Fruit fly (Drosophila melanogaster): ENCODE measurements around the gene CG5783.

The CG5783 gene

DNA sequence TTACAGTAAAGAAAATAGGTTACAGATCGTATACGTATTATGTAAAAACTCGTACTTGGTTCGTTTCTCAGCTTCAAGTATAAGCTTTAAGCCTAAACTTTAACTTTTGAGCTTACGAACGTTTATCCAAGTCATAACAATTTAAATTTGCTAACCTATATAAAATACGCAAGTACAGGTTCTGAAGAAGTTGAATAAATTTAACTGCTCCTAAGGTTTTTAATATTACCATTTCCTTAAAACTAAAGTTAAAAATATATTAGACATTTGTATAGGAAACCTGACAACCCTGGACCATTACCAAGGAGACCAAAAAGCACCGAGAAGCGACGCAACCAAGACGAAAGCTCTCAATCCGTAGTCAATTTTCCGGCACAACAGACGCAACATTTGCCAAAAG lies 36.2 kb upstream of the CG5783 start, which contains the start of gene CG5758:
TSS of gene CG5758 (plus strand) at position 353 of the 400 bp plus-strand sequence.
- no peak for TF ChIP-seq CG15336 (GFP tag; IDR thresholded peaks at IDR 0.05)
- TF ChIP-seq CG34406 (GFP tag; optimal IDR thresholded peaks at IDR 0.05): no peak
- TF ChIP-seq esn (GFP tag; optimal IDR thresholded peaks at IDR 0.05): peak; percentile 50
- TF ChIP-seq net (GFP tag; optimal IDR thresholded peaks at IDR 0.05): peak; percentile 30
- peak; percentile 22 for TF ChIP-seq CG6792 (GFP tag; optimal IDR thresholded peaks at IDR 0.05)
- no peak for TF ChIP-seq CG11294 (GFP tag; IDR thresholded peaks at IDR 0.05)
- peak; percentile 25 for TF ChIP-seq vri (GFP tag; optimal IDR thresholded peaks at IDR 0.05)
- peak; percentile 1 for TF ChIP-seq CG8319 (GFP tag; optimal IDR thresholded peaks at IDR 0.05)
- no peak; the same call in 1 of the 2 replicates for TF ChIP-seq Gug (GFP tag; IDR thresholded peaks at IDR 0.05)
- no peak for TF ChIP-seq Lpt (GFP tag; optimal IDR thresholded peaks at IDR 0.05)
- TF ChIP-seq topi (GFP tag; optimal IDR thresholded peaks at IDR 0.05): peak; percentile 34
- no peak for TF ChIP-seq CG7368 (GFP tag; optimal IDR thresholded peaks at IDR 0.05)
- peak; percentile 31 for TF ChIP-seq Eip75B (GFP tag; optimal IDR thresholded peaks at IDR 0.05)
- no peak for TF ChIP-seq CG3032 (tag; optimal IDR thresholded peaks at IDR 0.05)
- no peak for TF ChIP-seq CG9139 (GFP tag; optimal IDR thresholded peaks at IDR 0.05)
- TF ChIP-seq lz (GFP tag; optimal IDR thresholded peaks at IDR 0.05): peak; percentile 29
- peak; percentile 47 for TF ChIP-seq CG3919 (GFP tag; optimal IDR thresholded peaks at IDR 0.05)
- peak; percentile 31 for TF ChIP-seq Hr39 (GFP tag; optimal IDR thresholded peaks at IDR 0.05)
- TF ChIP-seq CG31627 (GFP tag; optimal IDR thresholded peaks at IDR 0.05): peak; percentile 14
- no peak for TF ChIP-seq Hr38 (GFP tag; optimal IDR thresholded peaks at IDR 0.05)
- TF ChIP-seq achi (GFP tag; optimal IDR thresholded peaks at IDR 0.05): no peak
- no peak for TF ChIP-seq dsx (GFP tag; optimal IDR thresholded peaks at IDR 0.05; ENCODE audit: poor library complexity, severe bottlenecking)
- TF ChIP-seq Sox102F (GFP tag; optimal IDR thresholded peaks at IDR 0.05): no peak
- peak; percentile 49 for TF ChIP-seq Met (GFP tag; optimal IDR thresholded peaks at IDR 0.05)
- TF ChIP-seq CG6854 (GFP tag; optimal IDR thresholded peaks at IDR 0.05): no peak
- no peak for TF ChIP-seq ss (GFP tag; optimal IDR thresholded peaks at IDR 0.05)
- TF ChIP-seq Ets96B (tag; optimal IDR thresholded peaks at IDR 0.05): peak; percentile 6
- TF ChIP-seq CG1621 (tag; optimal IDR thresholded peaks at IDR 0.05): peak; percentile 79
- TF ChIP-seq eg (GFP tag; IDR thresholded peaks at IDR 0.05): peak; percentile 30; the same call in 1 of the 3 replicates
- no peak for TF ChIP-seq CG4318 (GFP tag; optimal IDR thresholded peaks at IDR 0.05)
- TF ChIP-seq svp (GFP tag): peak; percentile 87
- TF ChIP-seq Smox (GFP tag; optimal IDR thresholded peaks at IDR 0.05): peak; percentile 50
- no peak for TF ChIP-seq CG16779 (tag; optimal IDR thresholded peaks at IDR 0.05)
- TF ChIP-seq fd59A (GFP tag; optimal IDR thresholded peaks at IDR 0.05): no peak
- no peak for TF ChIP-seq fd85E (GFP tag; optimal IDR thresholded peaks at IDR 0.05)
- TF ChIP-seq dac (GFP tag; optimal IDR thresholded peaks at IDR 0.05): no peak
- peak; percentile 82 for TF ChIP-seq Eip78C (GFP tag)
- peak; percentile 33 for TF ChIP-seq Sox14 (GFP tag; optimal IDR thresholded peaks at IDR 0.05)
- TF ChIP-seq cyc (GFP tag; optimal IDR thresholded peaks at IDR 0.05): peak; percentile 16
- TF ChIP-seq pdm3 (GFP tag; optimal IDR thresholded peaks at IDR 0.05): peak; percentile 50
- peak; percentile 26 for TF ChIP-seq OdsH (GFP tag; optimal IDR thresholded peaks at IDR 0.05)
- TF ChIP-seq Eip93F (GFP tag; optimal IDR thresholded peaks at IDR 0.05): no peak
- TF ChIP-seq CG8119 (GFP tag; IDR thresholded peaks at IDR 0.05): peak; percentile 16; the same call in 1 of the 3 replicates
- peak; percentile 3 for TF ChIP-seq CG10631 (GFP tag; optimal IDR thresholded peaks at IDR 0.05)
- TF ChIP-seq acj6 (GFP tag; optimal IDR thresholded peaks at IDR 0.05): no peak
- no peak for TF ChIP-seq CG11762 (GFP tag; optimal IDR thresholded peaks at IDR 0.05; ENCODE audit: insufficient read depth)
- TF ChIP-seq spab (GFP tag; optimal IDR thresholded peaks at IDR 0.05): no peak
- peak; percentile 41 for TF ChIP-seq Hr4 (GFP tag; optimal IDR thresholded peaks at IDR 0.05)
